Worm (Caenorhabditis elegans) whole organism, mixed stage, embryonic: ENCODE data around the gene sand-1.

Experiments
- M03D4.4 ChIP-seq: sonication (generic microtip); optimal IDR thresholded peaks from 2 replicates; lab custom pipeline; 2017; ENCODE audit warnings: mild to moderate bottlenecking, missing genetic modification characterization, missing compliant biosample characterization
- bed-3 ChIP-seq: fragments of 200-800 bp; sonication (Bioruptor generic); optimal IDR thresholded peaks from 3 replicates; lab custom pipeline; 2018; ENCODE audit warnings: mild to moderate bottlenecking, missing genetic modification characterization, moderate library complexity, missing compliant biosample characterization
- blmp-1 ChIP-seq: fragments of 150-350 bp; optimal IDR thresholded peaks from 2 replicates; lab custom pipeline; 2014; ENCODE audit warnings: missing biosample characterization, missing genetic modification characterization
- ceh-39 ChIP-seq: fragments of 150-350 bp; optimal IDR thresholded peaks from 2 replicates; lab custom pipeline; 2014; ENCODE audit warnings: missing biosample characterization, missing genetic modification characterization
- ceh-43 ChIP-seq: fragments of 200-800 bp; sonication (Bioruptor generic); optimal IDR thresholded peaks from 2 replicates; lab custom pipeline; 2018; ENCODE audit warnings: mild to moderate bottlenecking, missing genetic modification characterization, moderate library complexity, missing compliant biosample characterization
- ceh-83 ChIP-seq: fragments of 200-800 bp; sonication (Bioruptor generic); optimal IDR thresholded peaks from 2 replicates; lab custom pipeline; 2018; ENCODE audit warnings: mild to moderate bottlenecking, missing genetic modification characterization, missing compliant biosample characterization
- ces-1 ChIP-seq: fragments of 150-350 bp; optimal IDR thresholded peaks from 2 replicates; lab custom pipeline; 2014; ENCODE audit warnings: missing biosample characterization, missing genetic modification reagents, missing genetic modification characterization
- cnd-1 ChIP-seq: fragments of 200-800 bp; sonication (Bioruptor generic); optimal IDR thresholded peaks from 2 replicates; lab custom pipeline; 2018; ENCODE audit warnings: mild to moderate bottlenecking, missing genetic modification characterization, missing compliant biosample characterization
- drap-1 ChIP-seq: fragments of 200-800 bp; sonication (Bioruptor generic); optimal IDR thresholded peaks from 3 replicates; lab custom pipeline; 2018; ENCODE audit warnings: mild to moderate bottlenecking, missing genetic modification characterization, missing compliant biosample characterization
- elt-1 ChIP-seq: sonication (generic microtip); optimal IDR thresholded peaks from 2 replicates; lab custom pipeline; 2017; ENCODE audit warnings: missing genetic modification characterization, mild to moderate bottlenecking, missing compliant biosample characterization, antibody characterized with exemption, moderate library complexity, borderline replicate concordance; ENCODE audit not compliant: insufficient read depth
- elt-3 ChIP-seq: fragments of 150-350 bp; optimal IDR thresholded peaks from 2 replicates; lab custom pipeline; 2014; ENCODE audit warnings: missing biosample characterization, missing genetic modification characterization
- flh-1 ChIP-seq: fragments of 200-800 bp; sonication (Bioruptor generic); optimal IDR thresholded peaks from 2 replicates; lab custom pipeline; 2018; ENCODE audit warnings: mild to moderate bottlenecking, missing genetic modification characterization, moderate library complexity, missing compliant biosample characterization
- ham-2 ChIP-seq: fragments of 200-800 bp; sonication (Bioruptor generic); optimal IDR thresholded peaks from 2 replicates; lab custom pipeline; 2018; ENCODE audit warnings: mild to moderate bottlenecking, missing genetic modification characterization, missing compliant biosample characterization
- hlh-1 ChIP-seq: fragments of 150-350 bp; optimal IDR thresholded peaks from 2 replicates; lab custom pipeline; 2014; ENCODE audit warnings: missing biosample characterization, missing genetic modification reagents, missing genetic modification characterization
- lin-13 ChIP-seq: fragments of 150-350 bp; optimal IDR thresholded peaks from 2 replicates; lab custom pipeline; 2014; ENCODE audit warnings: missing biosample characterization, missing genetic modification characterization
- lin-32 ChIP-seq: fragments of 200-800 bp; sonication (Bioruptor generic); optimal IDR thresholded peaks from 2 replicates; lab custom pipeline; 2018; ENCODE audit warnings: mild to moderate bottlenecking, missing genetic modification characterization, missing compliant biosample characterization
- lsy-2 ChIP-seq: fragments of 150-350 bp; optimal IDR thresholded peaks from 2 replicates; lab custom pipeline; 2014; ENCODE audit warnings: missing biosample characterization, missing genetic modification characterization
- mab-5 ChIP-seq: fragments of 150-350 bp; optimal IDR thresholded peaks from 2 replicates; lab custom pipeline; 2014; ENCODE audit warnings: missing biosample characterization, missing genetic modification characterization
- mep-1 ChIP-seq: fragments of 150-350 bp; optimal IDR thresholded peaks from 2 replicates; lab custom pipeline; 2017; ENCODE audit warnings: missing biosample characterization, missing genetic modification reagents, missing genetic modification characterization, inconsistent platforms
- mls-2 ChIP-seq: sonication (generic microtip); optimal IDR thresholded peaks from 2 replicates; lab custom pipeline; 2016; ENCODE audit warnings: mild to moderate bottlenecking, missing genetic modification characterization, moderate library complexity, missing compliant biosample characterization
- nhr-12 ChIP-seq: fragments of 150-350 bp; optimal IDR thresholded peaks from 2 replicates; lab custom pipeline; 2014; ENCODE audit warnings: missing biosample characterization, missing genetic modification characterization
- nhr-2 ChIP-seq: fragments of 150-350 bp; optimal IDR thresholded peaks from 2 replicates; lab custom pipeline; 2014; ENCODE audit warnings: missing biosample characterization, missing genetic modification characterization
- nhr-237 ChIP-seq: fragments of 150-350 bp; optimal IDR thresholded peaks from 2 replicates; lab custom pipeline; 2014; ENCODE audit warnings: missing biosample characterization, missing genetic modification characterization
- nhr-28 ChIP-seq: fragments of 150-350 bp; optimal IDR thresholded peaks from 2 replicates; lab custom pipeline; 2014; ENCODE audit warnings: missing biosample characterization, missing genetic modification characterization
- nhr-76 ChIP-seq: sonication (generic microtip); optimal IDR thresholded peaks from 2 replicates; lab custom pipeline; 2017; ENCODE audit warnings: missing biosample characterization, missing genetic modification characterization
- pha-4 ChIP-seq: fragments of 150-350 bp; optimal IDR thresholded peaks from 2 replicates; lab custom pipeline; 2018; ENCODE audit warnings: missing biosample characterization, missing genetic modification reagents, missing genetic modification characterization
- sem-2 ChIP-seq: fragments of 200-800 bp; sonication (Bioruptor generic); optimal IDR thresholded peaks from 2 replicates; lab custom pipeline; 2018; ENCODE audit warnings: mild to moderate bottlenecking, missing genetic modification characterization, missing compliant biosample characterization
- snpc-4 ChIP-seq: fragments of 150-350 bp; optimal IDR thresholded peaks from 2 replicates; lab custom pipeline; 2014; ENCODE audit warnings: missing biosample characterization, missing genetic modification characterization
- sptf-1 ChIP-seq: sonication (generic microtip); optimal IDR thresholded peaks from 2 replicates; lab custom pipeline; 2017; ENCODE audit warnings: mild to moderate bottlenecking, missing genetic modification characterization, moderate library complexity, missing compliant biosample characterization
- tbx-8 ChIP-seq: fragments of 200-800 bp; sonication (Bioruptor generic); optimal IDR thresholded peaks from 2 replicates; lab custom pipeline; 2018; ENCODE audit warnings: mild to moderate bottlenecking, missing genetic modification characterization, moderate library complexity, missing compliant biosample characterization
- unc-120 ChIP-seq: sonication (generic microtip); optimal IDR thresholded peaks from 2 replicates; lab custom pipeline; 2017; ENCODE audit warnings: missing genetic modification characterization, missing compliant biosample characterization; ENCODE audit not compliant: poor library complexity, severe bottlenecking
- unc-39 ChIP-seq: fragments of 150-350 bp; optimal IDR thresholded peaks from 2 replicates; lab custom pipeline; 2014; ENCODE audit warnings: missing biosample characterization, missing genetic modification characterization
- unc-62 ChIP-seq: fragments of 150-350 bp; optimal IDR thresholded peaks from 2 replicates; lab custom pipeline; 2014; ENCODE audit warnings: missing biosample characterization, missing genetic modification reagents, missing genetic modification characterization
- zip-8 ChIP-seq: fragments of 150-350 bp; optimal IDR thresholded peaks from 2 replicates; lab custom pipeline; 2014; ENCODE audit warnings: missing biosample characterization, missing genetic modification characterization
- ztf-11 ChIP-seq: fragments of 150-350 bp; optimal IDR thresholded peaks from 2 replicates; lab custom pipeline; 2014; ENCODE audit warnings: missing biosample characterization, missing genetic modification characterization

sand-1 gene

ce11 chrIV:5380140-5380539 is 13.5 kb downstream of the sand-1 start:
- TF ChIP-seq unc-39: no peak
- no peak for TF ChIP-seq tbx-8 (GFP tag; lab: Kevin White, UChicago)
- no peak for TF ChIP-seq pha-4 (tag; lab: Kevin White, UChicago)
- TF ChIP-seq nhr-2 (tag; lab: Kevin White, UChicago): no peak
- TF ChIP-seq lin-32 (GFP tag; lab: Kevin White, UChicago): no peak
- TF ChIP-seq ztf-11: no peak
- TF ChIP-seq, all 35 proteins: peak for 0

ce11 chrIV:5381334-5381733 is 14.7 kb downstream of the sand-1 start, which contains the start of gene F41H10.2:
TSS of gene F41H10.2 (plus strand) at chrIV:5381634.
- TF ChIP-seq unc-39 (no peak), zip-8 (tag; lab: Kevin White, UChicago) (no peak), tbx-8 (GFP tag; lab: Kevin White, UChicago) (no peak), nhr-2 (tag; lab: Kevin White, UChicago) (no peak), sptf-1 (tag; lab: Kevin White, UChicago) (no peak), lin-13 (tag; lab: Kevin White, UChicago) (no peak), ham-2 (GFP tag; lab: Kevin White, UChicago) (no peak), mep-1 (tag; lab: Kevin White, UChicago) (no peak), nhr-76 (tag; lab: Kevin White, UChicago) (no peak), elt-1 (no peak), lin-32 (GFP tag; lab: Kevin White, UChicago) (no peak), flh-1 (GFP tag; lab: Kevin White, UChicago) (no peak), nhr-237 (tag; lab: Kevin White, UChicago) (no peak), snpc-4 (tag; lab: Kevin White, UChicago) (no peak), ces-1 (GFP tag; lab: Kevin White, UChicago) (no peak), ceh-43 (GFP tag; lab: Kevin White, UChicago) (no peak), bed-3 (GFP tag; lab: Kevin White, UChicago) (no peak), elt-3 (tag; lab: Kevin White, UChicago) (no peak), unc-62 (GFP tag; lab: Kevin White, UChicago) (no peak), unc-120 (no peak)
- TF ChIP-seq, all 35 proteins: peak for 0

- TF ChIP-seq ces-1 (GFP tag; lab: Kevin White, UChicago) (no peak), lin-32 (GFP tag; lab: Kevin White, UChicago) (no peak), ceh-83 (no peak), drap-1 (GFP tag; lab: Kevin White, UChicago) (no peak), cnd-1 (tag; lab: Kevin White, UChicago) (no peak), nhr-237 (tag; lab: Kevin White, UChicago) (no peak), hlh-1 (tag; lab: Kevin White, UChicago) (no peak), blmp-1 (tag; lab: Kevin White, UChicago) (no peak), sptf-1 (tag; lab: Kevin White, UChicago) (no peak), mab-5 (tag; lab: Kevin White, UChicago) (no peak), bed-3 (GFP tag; lab: Kevin White, UChicago) (no peak), elt-3 (tag; lab: Kevin White, UChicago) (no peak), mls-2 (tag; lab: Kevin White, UChicago) (no peak), pha-4 (tag; lab: Kevin White, UChicago) (no peak), sem-2 (GFP tag; lab: Kevin White, UChicago) (no peak), ztf-11 (no peak)
Measured at ce11 chrIV:5382609-5383008, 15.9 kb downstream of the sand-1 start, which contains the start of gene F41H10.1. TSS of gene F41H10.1 (plus strand) at chrIV:5382909.

ce11 chrIV:5385020-5385419 is 18.4 kb downstream of the sand-1 start, which contains the start of gene F41H10.12:
TSS of gene F41H10.12 (plus strand) at chrIV:5385320.
- TF ChIP-seq unc-120 (no peak), sptf-1 (tag; lab: Kevin White, UChicago) (no peak), ztf-11 (no peak), pha-4 (tag; lab: Kevin White, UChicago) (no peak), mls-2 (tag; lab: Kevin White, UChicago) (no peak), nhr-12 (tag; lab: Kevin White, UChicago) (no peak), M03D4.4 (tag; lab: Kevin White, UChicago) (no peak), ceh-43 (GFP tag; lab: Kevin White, UChicago) (no peak), flh-1 (GFP tag; lab: Kevin White, UChicago) (no peak), blmp-1 (tag; lab: Kevin White, UChicago) (no peak), nhr-28 (tag; lab: Kevin White, UChicago) (no peak), lsy-2 (tag; lab: Kevin White, UChicago) (no peak), mab-5 (tag; lab: Kevin White, UChicago) (no peak), ceh-39 (tag; lab: Kevin White, UChicago) (no peak), ceh-83 (no peak), ham-2 (GFP tag; lab: Kevin White, UChicago) (no peak), snpc-4 (tag; lab: Kevin White, UChicago) (no peak), sem-2 (GFP tag; lab: Kevin White, UChicago) (no peak), mep-1 (tag; lab: Kevin White, UChicago) (no peak), unc-62 (GFP tag; lab: Kevin White, UChicago) (no peak)
